Worm (Caenorhabditis elegans) whole organism, L4 larva: ENCODE results near the gene ZC13.1.

ENCODE experiments used
- D1046.2 ChIP-seq: fragments of 200-800 bp; sonication (Bioruptor generic); IDR thresholded peaks from 2 replicates; pipeline ENCODE4 v1.3.6; 2022; ENCODE audit warnings: missing genetic modification characterization, missing compliant biosample characterization
- F10B5.3 ChIP-seq: sonication (generic microtip); optimal IDR thresholded peaks from 2 replicates; lab custom pipeline; 2016; ENCODE audit warnings: mild to moderate bottlenecking, missing genetic modification characterization, missing compliant biosample characterization
- Y105C5A.15 ChIP-seq: fragments of 200-800 bp; sonication (Bioruptor generic); IDR thresholded peaks from 2 replicates; pipeline ENCODE4 v1.3.6; 2022; ENCODE audit warnings: missing genetic modification characterization, missing compliant biosample characterization
- ama-1 ChIP-seq: fragments of 150-350 bp; optimal IDR thresholded peaks from 2 replicates; lab custom pipeline; 2014; ENCODE audit warnings: inconsistent platforms, mixed read lengths
- arid-1 ChIP-seq: fragments of 200-800 bp; sonication (Bioruptor generic); conservative IDR thresholded peaks from 2 replicates; pipeline ENCODE4 v1.3.6; 2022; ENCODE audit warnings: missing genetic modification reagents, missing genetic modification characterization, missing compliant biosample characterization
- ceh-20 ChIP-seq: fragments of 200-800 bp; sonication (Bioruptor generic); IDR thresholded peaks from 2 replicates; pipeline ENCODE4 v1.3.6; 2022; ENCODE audit warnings: missing genetic modification reagents, missing genetic modification characterization, missing compliant biosample characterization
- ceh-62 ChIP-seq: sonication (generic microtip); optimal IDR thresholded peaks from 2 replicates; lab custom pipeline; 2017; ENCODE audit warnings: missing biosample characterization, missing genetic modification characterization
- ceh-82 ChIP-seq: sonication (generic microtip); optimal IDR thresholded peaks from 2 replicates; lab custom pipeline; 2017; ENCODE audit warnings: missing biosample characterization, missing genetic modification characterization
- ces-1 ChIP-seq: fragments of 150-350 bp; sonication (generic microtip); optimal IDR thresholded peaks from 4 replicates; lab custom pipeline; 2014; ENCODE audit warnings: missing biosample characterization, missing genetic modification reagents, missing genetic modification characterization
- daf-16 ChIP-seq, 3 experiments: sonication (generic microtip); optimal IDR thresholded peaks; 2 replicates each; lab custom pipeline; 2016 to 2017; ENCODE audit warnings: missing genetic modification characterization in 3 of 3, missing genetic modification reagents in 3 of 3, mild to moderate bottlenecking in 2 of 3, missing compliant biosample characterization in 2 of 3, missing biosample characterization in 1 of 3, moderate library complexity in 1 of 3
- dmd-6 ChIP-seq: fragments of 200-800 bp; sonication (Bioruptor generic); IDR thresholded peaks from 2 replicates; pipeline ENCODE4 v1.3.6; 2022; ENCODE audit warnings: missing genetic modification reagents, missing genetic modification characterization, missing compliant biosample characterization
- dmd-8 ChIP-seq: fragments of 200-800 bp; sonication (Bioruptor generic); IDR thresholded peaks from 2 replicates; pipeline ENCODE4 v1.3.6; 2022; ENCODE audit warnings: missing genetic modification characterization, missing compliant biosample characterization
- dpl-1 ChIP-seq: fragments of 150-350 bp; optimal IDR thresholded peaks from 2 replicates; lab custom pipeline; 2014; ENCODE audit warnings: missing biosample characterization, missing genetic modification reagents, missing genetic modification characterization
- dve-1 ChIP-seq: sonication (generic microtip); optimal IDR thresholded peaks from 2 replicates; lab custom pipeline; 2017; ENCODE audit warnings: antibody characterized with exemption, mild to moderate bottlenecking, missing genetic modification characterization, missing compliant biosample characterization; ENCODE audit not compliant: insufficient read depth
- fos-1 ChIP-seq: fragments of 150-350 bp; optimal IDR thresholded peaks from 2 replicates; lab custom pipeline; 2014; ENCODE audit warnings: missing biosample characterization, missing genetic modification characterization
- hif-1 ChIP-seq, 2 experiments: sonication (generic microtip); optimal IDR thresholded peaks; 2 replicates each; lab custom pipeline; 2016 to 2017; ENCODE audit warnings: missing compliant biosample characterization in 2 of 2, missing genetic modification characterization in 2 of 2, missing genetic modification reagents in 2 of 2, missing genotype in 2 of 2, mild to moderate bottlenecking in 1 of 2
- hlh-11 ChIP-seq: fragments of 200-800 bp; sonication (Bioruptor generic); optimal IDR thresholded peaks from 2 replicates; lab custom pipeline; 2018; ENCODE audit warnings: mild to moderate bottlenecking, missing genetic modification characterization, missing compliant biosample characterization
- hlh-30 ChIP-seq: sonication (generic microtip); optimal IDR thresholded peaks from 2 replicates; lab custom pipeline; 2017; ENCODE audit warnings: antibody characterized with exemption, mild to moderate bottlenecking, missing genetic modification characterization, missing compliant biosample characterization; ENCODE audit not compliant: insufficient read depth
- hmg-1.1 ChIP-seq: fragments of 200-800 bp; sonication (Bioruptor generic); IDR thresholded peaks from 2 replicates; pipeline ENCODE4 v1.3.6; 2022; ENCODE audit warnings: missing genetic modification reagents, missing genetic modification characterization, missing compliant biosample characterization
- lim-7 ChIP-seq: fragments of 200-800 bp; sonication (Bioruptor generic); IDR thresholded peaks from 2 replicates; pipeline ENCODE4 v1.3.6; 2022; ENCODE audit warnings: missing genetic modification characterization, missing compliant biosample characterization
- lin-13 ChIP-seq: fragments of 150-350 bp; optimal IDR thresholded peaks from 2 replicates; lab custom pipeline; 2014; ENCODE audit warnings: missing biosample characterization, missing genetic modification reagents, missing genetic modification characterization
- lin-38 ChIP-seq: fragments of 200-800 bp; sonication (Bioruptor generic); IDR thresholded peaks from 2 replicates; pipeline ENCODE4 v1.3.6; 2022; ENCODE audit warnings: missing genetic modification reagents, missing genetic modification characterization, missing compliant biosample characterization
- lsy-2 ChIP-seq, 2 experiments: fragments of 150-350 bp in 1 of 2; sonication (generic microtip) in 1 of 2; optimal IDR thresholded peaks; 2 replicates each; lab custom pipeline; 2014 to 2017; ENCODE audit warnings: missing biosample characterization in 2 of 2, missing genetic modification characterization in 2 of 2
- mdl-1 ChIP-seq, 2 experiments: fragments of 150-350 bp in 1 of 2; sonication (generic microtip) in 1 of 2; optimal IDR thresholded peaks; 2 replicates each; lab custom pipeline; 2014 to 2017; ENCODE audit warnings: missing biosample characterization in 2 of 2, missing genetic modification characterization in 2 of 2
- mep-1 ChIP-seq: fragments of 150-350 bp; sonication (generic microtip); optimal IDR thresholded peaks from 3 replicates; lab custom pipeline; 2014; ENCODE audit warnings: missing biosample characterization, missing genetic modification characterization
- mes-2 ChIP-seq: sonication (generic microtip); optimal IDR thresholded peaks from 2 replicates; lab custom pipeline; 2016; ENCODE audit warnings: missing genotype, mild to moderate bottlenecking, missing genetic modification characterization, missing compliant biosample characterization; ENCODE audit not compliant: poor library complexity, severe bottlenecking
- mxl-2 ChIP-seq: fragments of 200-800 bp; sonication (Bioruptor generic); conservative IDR thresholded peaks from 2 replicates; pipeline ENCODE4 v1.3.6; 2022; ENCODE audit warnings: missing genetic modification reagents, missing genetic modification characterization, missing compliant biosample characterization
- mxl-3 ChIP-seq: fragments of 200-800 bp; sonication (Bioruptor generic); optimal IDR thresholded peaks from 2 replicates; lab custom pipeline; 2018; ENCODE audit warnings: mild to moderate bottlenecking, missing genetic modification characterization, missing compliant biosample characterization
- nhr-11 ChIP-seq: fragments of 150-350 bp; optimal IDR thresholded peaks from 2 replicates; lab custom pipeline; 2014; ENCODE audit warnings: missing biosample characterization, missing genetic modification characterization
- nhr-237 ChIP-seq: sonication (generic microtip); optimal IDR thresholded peaks from 2 replicates; lab custom pipeline; 2017; ENCODE audit warnings: missing biosample characterization, missing genetic modification characterization
- nhr-25 ChIP-seq: sonication (generic microtip); optimal IDR thresholded peaks from 2 replicates; lab custom pipeline; 2017; ENCODE audit warnings: missing genetic modification characterization, mild to moderate bottlenecking, missing compliant biosample characterization, antibody characterized with exemption, moderate library complexity, borderline replicate concordance; ENCODE audit not compliant: insufficient read depth
- nhr-28 ChIP-seq: fragments of 150-350 bp; optimal IDR thresholded peaks from 2 replicates; lab custom pipeline; 2014; ENCODE audit warnings: missing biosample characterization, missing genetic modification characterization
- nhr-6 ChIP-seq: fragments of 150-350 bp; optimal IDR thresholded peaks from 2 replicates; lab custom pipeline; 2014; ENCODE audit warnings: missing biosample characterization, missing genetic modification characterization
- nhr-77 ChIP-seq: fragments of 150-350 bp; optimal IDR thresholded peaks from 2 replicates; lab custom pipeline; 2014; ENCODE audit warnings: missing biosample characterization, missing genetic modification characterization
- pha-4 ChIP-seq, 2 experiments: fragments of 150-350 bp in 1 of 2; fragments of 200-800 bp in 1 of 2; sonication (Bioruptor generic) in 1 of 2; IDR thresholded peaks in 1 of 2; optimal IDR thresholded peaks in 1 of 2; 2 replicates each; pipeline versions ENCODE4 v1.3.6 to Lab custom; 2014 to 2022; ENCODE audit warnings: missing genetic modification characterization in 2 of 2, missing genetic modification reagents in 2 of 2, missing biosample characterization in 1 of 2, missing compliant biosample characterization in 1 of 2
- rbr-2 ChIP-seq: sonication (generic microtip); optimal IDR thresholded peaks from 2 replicates; lab custom pipeline; 2016; ENCODE audit warnings: missing genotype, missing genetic modification characterization, missing compliant biosample characterization
- sdz-12 ChIP-seq: fragments of 200-800 bp; sonication (Bioruptor generic); optimal IDR thresholded peaks from 2 replicates; lab custom pipeline; 2018; ENCODE audit warnings: mild to moderate bottlenecking, missing genetic modification characterization, missing compliant biosample characterization
- skn-1 ChIP-seq: fragments of 150-350 bp; optimal IDR thresholded peaks from 2 replicates; lab custom pipeline; 2014; ENCODE audit warnings: missing biosample characterization, missing genetic modification characterization
- spr-1 ChIP-seq: sonication (generic microtip); optimal IDR thresholded peaks from 2 replicates; lab custom pipeline; 2016; ENCODE audit warnings: mild to moderate bottlenecking, missing genetic modification characterization, missing compliant biosample characterization
- tra-1 ChIP-seq: fragments of 200-800 bp; sonication (Bioruptor generic); IDR thresholded peaks from 2 replicates; pipeline ENCODE4 v1.3.6; 2022; ENCODE audit warnings: missing genetic modification reagents, missing genetic modification characterization, missing compliant biosample characterization
- unc-130 ChIP-seq: sonication (generic microtip); optimal IDR thresholded peaks from 2 replicates; lab custom pipeline; 2016; ENCODE audit warnings: missing genetic modification reagents, missing genetic modification characterization, missing compliant biosample characterization
- unc-39 ChIP-seq: sonication (generic microtip); optimal IDR thresholded peaks from 2 replicates; lab custom pipeline; 2017; ENCODE audit warnings: missing biosample characterization, missing genetic modification characterization
- unc-62 ChIP-seq, 3 experiments: fragments of 150-350 bp in 1 of 3; sonication (generic microtip); optimal IDR thresholded peaks in 2 of 3; peaks in 1 of 3; 1 replicate in 1 of 3; 2 replicates in 2 of 3; lab custom pipeline; 2014 to 2017; ENCODE audit warnings: missing biosample characterization in 3 of 3, missing genetic modification characterization in 3 of 3, missing genetic modification reagents in 3 of 3, missing genotype in 1 of 3
- zfp-2 ChIP-seq: sonication (generic microtip); optimal IDR thresholded peaks from 2 replicates; lab custom pipeline; 2016; ENCODE audit warnings: mild to moderate bottlenecking, missing genetic modification characterization, missing compliant biosample characterization

Gene ZC13.1

ce11 chrX:924495-925008 lies 47.5 kb downstream of the ZC13.1 start, which contains the start of the genes pifk-1 and tbc-11:
pifk-1 (minus strand) TSS chrX:924511.
tbc-11 (plus strand) TSS chrX:924958.
- no peak for TF ChIP-seq mxl-2
- peak; percentile 71 for TF ChIP-seq hlh-11
- TF ChIP-seq lin-13 (GFP tag; lab: Kevin White, UChicago) = peak; percentile 40
- TF ChIP-seq nhr-28 (tag; lab: Kevin White, UChicago) = peak; percentile 74
- TF ChIP-seq D1046.2 (GFP tag; lab: Robert Waterston, UW) = no peak
- TF ChIP-seq mxl-3 (GFP tag; lab: Kevin White, UChicago) = peak; percentile 16
- peak; percentile 82 for TF ChIP-seq dve-1
- peak; percentile 26 for TF ChIP-seq nhr-6
- TF ChIP-seq pha-4 (GFP tag; IDR thresholded peaks at IDR 0.05; lab: Robert Waterston, UW) = no peak
- TF ChIP-seq pha-4 (tag; optimal IDR thresholded peaks at IDR 0.05; lab: Kevin White, UChicago) = peak; percentile 95
- 0 out of 2 replicates have a peak, but pooled peaks have one; percentile 14 for TF ChIP-seq hmg-1.1 (GFP tag; lab: Robert Waterston, UW)
- peak; percentile 80 for TF ChIP-seq lin-38 (GFP tag; lab: Robert Waterston, UW)
- peak in 1 of 2 experiments; percentile 46 for TF ChIP-seq hif-1 (tag; optimal IDR thresholded peaks at IDR 0.05; lab: Kevin White, UChicago)
- TF ChIP-seq mes-2 (tag; lab: Kevin White, UChicago) = peak; percentile 79
- TF ChIP-seq dmd-6 = peak; percentile 40; the same call in 1 of the 2 replicates
- 0 out of 2 replicates have a peak, but pooled peaks have one; percentile 25 for TF ChIP-seq dmd-8 (GFP tag; lab: Robert Waterston, UW)
- peak; percentile 80 for TF ChIP-seq mep-1 (tag; lab: Kevin White, UChicago)
- TF ChIP-seq tra-1 (GFP tag; lab: Robert Waterston, UW) = no peak
- TF ChIP-seq lim-7 (GFP tag; lab: Robert Waterston, UW) = no peak
- no peak for TF ChIP-seq sdz-12 (GFP tag; lab: Kevin White, UChicago)
- peak in 1 of 2 experiments; percentile 70 for TF ChIP-seq lsy-2 (tag; optimal IDR thresholded peaks at IDR 0.05; lab: Kevin White, UChicago)
- TF ChIP-seq unc-130 (GFP tag; lab: Kevin White, UChicago) = no peak
- peak; percentile 91 for TF ChIP-seq hlh-30
- TF ChIP-seq daf-16 (GFP tag; optimal IDR thresholded peaks at IDR 0.05; lab: Kevin White, UChicago) = no peak
- TF ChIP-seq daf-16 (tag; optimal IDR thresholded peaks at IDR 0.05; lab: Kevin White, UChicago) = peak; percentile 82
- peak in 1 of 2 experiments; percentile 55 for TF ChIP-seq mdl-1 (tag; optimal IDR thresholded peaks at IDR 0.05; lab: Kevin White, UChicago)
- TF ChIP-seq nhr-77 = peak; percentile 46
- peak; percentile 40 for TF ChIP-seq dpl-1 (GFP tag; lab: Kevin White, UChicago)
- TF ChIP-seq arid-1 (GFP tag; lab: Robert Waterston, UW) = 0 out of 2 replicates have a peak, but pooled peaks have one; percentile 41
- peak; percentile 39 for TF ChIP-seq nhr-25 (tag; lab: Kevin White, UChicago)

- no peak for TF ChIP-seq hlh-30
- TF ChIP-seq skn-1 (tag; lab: Kevin White, UChicago) = no peak
- TF ChIP-seq unc-62 (GFP tag; optimal IDR thresholded peaks at IDR 0.05 in 1 of 2; lab: Kevin White, UChicago) = peak in 1 of 2 experiments; percentile 91
- TF ChIP-seq unc-62 (tag; optimal IDR thresholded peaks at IDR 0.05; lab: Kevin White, UChicago) = no peak
- no peak for TF ChIP-seq ceh-62 (tag; lab: Kevin White, UChicago)
- TF ChIP-seq lim-7 (GFP tag; lab: Robert Waterston, UW) = no peak
- no peak for TF ChIP-seq ceh-20
- TF ChIP-seq, all 104 proteins: peak for 1
Observed at ce11 chrX:926125-926524, 49.1 kb downstream of the ZC13.1 start.

DNA sequence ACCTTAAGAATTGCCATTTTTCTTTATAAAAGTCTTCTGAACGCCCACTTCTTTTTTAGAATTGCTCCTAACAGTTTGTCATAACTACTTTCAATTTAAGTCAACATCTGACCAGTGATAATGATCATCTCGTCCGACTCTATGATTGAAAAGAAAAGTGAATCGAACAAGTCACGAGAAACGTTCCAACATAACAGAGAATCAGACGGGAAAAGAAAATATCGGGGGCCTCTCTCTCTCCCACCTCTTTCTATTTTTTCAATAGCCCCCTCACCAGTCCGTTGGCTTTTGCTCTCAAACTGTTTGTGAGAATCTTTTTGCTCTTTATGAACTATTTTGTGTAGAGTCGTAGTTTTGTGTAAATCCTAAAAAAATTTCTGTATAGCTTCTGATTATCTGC lies 50.6 kb downstream of the ZC13.1 start:
- TF ChIP-seq ceh-62 (tag; lab: Kevin White, UChicago) (no peak), spr-1 (tag; lab: Kevin White, UChicago) (no peak), hlh-30 (peak; percentile 76), ces-1 (GFP tag; lab: Kevin White, UChicago) (no peak), nhr-237 (tag; lab: Kevin White, UChicago) (no peak), lsy-2 (tag; optimal IDR thresholded peaks at IDR 0.05; lab: Kevin White, UChicago) (peak in 1 of 2 experiments; percentile 10), Y105C5A.15 (GFP tag; lab: Robert Waterston, UW) (no peak), dmd-8 (GFP tag; lab: Robert Waterston, UW) (no peak), unc-39 (tag; lab: Kevin White, UChicago) (no peak), zfp-2 (tag; lab: Kevin White, UChicago) (no peak), pha-4 (GFP tag; IDR thresholded peaks at IDR 0.05; lab: Robert Waterston, UW) (no peak), pha-4 (tag; optimal IDR thresholded peaks at IDR 0.05; lab: Kevin White, UChicago) (peak; percentile 56), ceh-82 (no peak), nhr-6 (no peak), F10B5.3 (tag; lab: Kevin White, UChicago) (no peak), fos-1 (tag; lab: Kevin White, UChicago) (no peak), mxl-2 (no peak), hlh-11 (peak; percentile 53), nhr-11 (tag; lab: Kevin White, UChicago) (no peak), rbr-2 (no peak), ama-1 (no peak)
